Fruit fly (Drosophila melanogaster) whole organism, embryonic: ENCODE results near the gene Syx18.

Experiments used
- ATbp ChIP-seq: fragments of 200-800 bp; sonication (Bioruptor generic); optimal IDR thresholded peaks from 2 replicates; lab custom pipeline; 2017; ENCODE audit warnings: missing biosample characterization, mild to moderate bottlenecking, missing genetic modification characterization, missing genetic modification reagents
- Ada2b ChIP-seq: fragments of 200-800 bp; sonication (Bioruptor generic); IDR thresholded peaks from 2 replicates; pipeline ENCODE4 v1.3.6; 2022; ENCODE audit warnings: missing biosample characterization, missing genetic modification characterization
- Adf1 ChIP-seq: fragments of 200-800 bp; sonication (Bioruptor generic); IDR thresholded peaks from 2 replicates; pipeline ENCODE4 v1.3.6; 2022; ENCODE audit warnings: missing biosample characterization, missing genetic modification characterization
- CG10209 ChIP-seq: fragments of 200-800 bp; sonication (Bioruptor generic); optimal IDR thresholded peaks from 3 replicates; lab custom pipeline; 2017; ENCODE audit warnings: missing biosample characterization, mild to moderate bottlenecking, missing genetic modification characterization, missing genetic modification reagents
- CG10267 ChIP-seq: fragments of 200-800 bp; sonication (Bioruptor generic); optimal IDR thresholded peaks from 2 replicates; lab custom pipeline; 2018; ENCODE audit warnings: missing biosample characterization, mild to moderate bottlenecking, missing genetic modification characterization, moderate library complexity
- CG11560 ChIP-seq: fragments of 200-800 bp; sonication (Bioruptor generic); IDR thresholded peaks from 3 replicates; pipeline ENCODE4 v1.3.6; 2022; ENCODE audit warnings: missing biosample characterization, missing genetic modification characterization
- CG13123 ChIP-seq: fragments of 200-800 bp; sonication (Bioruptor generic); optimal IDR thresholded peaks from 2 replicates; lab custom pipeline; 2016; ENCODE audit warnings: missing biosample characterization, missing genetic modification characterization
- CG14667 ChIP-seq: fragments of 200-800 bp; sonication (Bioruptor generic); IDR thresholded peaks from 2 replicates; pipeline ENCODE4 v1.3.6; 2022; ENCODE audit warnings: missing biosample characterization, missing genetic modification characterization
- CG14965 ChIP-seq: fragments of 200-800 bp; sonication (Bioruptor generic); optimal IDR thresholded peaks from 2 replicates; lab custom pipeline; 2016; ENCODE audit warnings: missing biosample characterization, missing genetic modification characterization, borderline replicate concordance
- CG15269 ChIP-seq: fragments of 200-800 bp; sonication (Bioruptor generic); optimal IDR thresholded peaks from 2 replicates; lab custom pipeline; 2018; ENCODE audit warnings: missing biosample characterization, mild to moderate bottlenecking, missing genetic modification characterization, moderate library complexity
- CG17361 ChIP-seq: fragments of 200-800 bp; sonication (Bioruptor generic); IDR thresholded peaks from 3 replicates; pipeline ENCODE4 v1.3.6; 2022; ENCODE audit warnings: missing biosample characterization, missing genetic modification characterization
- CG17802 ChIP-seq: fragments of 200-800 bp; sonication (Bioruptor generic); optimal IDR thresholded peaks from 2 replicates; lab custom pipeline; 2018; ENCODE audit warnings: missing biosample characterization, mild to moderate bottlenecking, missing genetic modification characterization, moderate library complexity
- CG17912 ChIP-seq: fragments of 200-800 bp; sonication (Bioruptor generic); optimal IDR thresholded peaks from 2 replicates; lab custom pipeline; 2018; ENCODE audit warnings: missing biosample characterization, mild to moderate bottlenecking, missing genetic modification characterization
- CG2120 ChIP-seq: fragments of 200-800 bp; sonication (Bioruptor generic); optimal IDR thresholded peaks from 3 replicates; lab custom pipeline; 2016; ENCODE audit warnings: missing biosample characterization, missing genetic modification characterization
- CG2678 ChIP-seq: fragments of 200-800 bp; sonication (Bioruptor generic); optimal IDR thresholded peaks from 3 replicates; lab custom pipeline; 2019; ENCODE audit warnings: missing biosample characterization, mild to moderate bottlenecking, missing genetic modification characterization, moderate library complexity
- CG31388 ChIP-seq: fragments of 200-800 bp; sonication (Bioruptor generic); optimal IDR thresholded peaks from 2 replicates; lab custom pipeline; 2016; ENCODE audit warnings: missing biosample characterization, missing genetic modification characterization
- CG32772 ChIP-seq: fragments of 200-800 bp; sonication (Bioruptor generic); IDR thresholded peaks from 2 replicates; pipeline ENCODE4 v1.3.6; 2022; ENCODE audit warnings: missing biosample characterization, missing genetic modification characterization
- CG6854 ChIP-seq: fragments of 200-800 bp; sonication (Bioruptor generic); optimal IDR thresholded peaks from 3 replicates; lab custom pipeline; 2017; ENCODE audit warnings: missing biosample characterization, mild to moderate bottlenecking, missing genetic modification characterization
- CG8924 ChIP-seq: fragments of 200-800 bp; optimal IDR thresholded peaks from 3 replicates; lab custom pipeline; 2019; ENCODE audit warnings: missing biosample characterization, mild to moderate bottlenecking, missing genetic modification characterization, moderate library complexity
- CG9437 ChIP-seq: fragments of 200-800 bp; sonication (Bioruptor generic); optimal IDR thresholded peaks from 2 replicates; lab custom pipeline; 2018; ENCODE audit warnings: missing biosample characterization, mild to moderate bottlenecking, missing genetic modification characterization
- CHES-1-like ChIP-seq: fragments of 200-800 bp; sonication (Bioruptor generic); optimal IDR thresholded peaks from 2 replicates; lab custom pipeline; 2016; ENCODE audit warnings: missing biosample characterization, missing genetic modification characterization
- CTCF ChIP-seq: fragments of 200-800 bp; sonication (Bioruptor generic); optimal IDR thresholded peaks from 2 replicates; lab custom pipeline; 2017; ENCODE audit warnings: missing biosample characterization, mild to moderate bottlenecking, missing genetic modification characterization, moderate library complexity
- Dek ChIP-seq: fragments of 200-800 bp; sonication (Bioruptor generic); optimal IDR thresholded peaks from 3 replicates; lab custom pipeline; 2019; ENCODE audit warnings: missing biosample characterization, mild to moderate bottlenecking, missing genetic modification characterization, moderate library complexity
- Dll ChIP-seq: fragments of 200-800 bp; sonication (Bioruptor generic); IDR thresholded peaks from 4 replicates; pipeline ENCODE4 v1.3.6; 2022; ENCODE audit warnings: missing biosample characterization, missing genetic modification characterization; ENCODE audit not compliant: partially characterized antibody
- Gsc ChIP-seq: fragments of 200-800 bp; sonication (Bioruptor generic); IDR thresholded peaks from 2 replicates; pipeline ENCODE4 v1.3.6; 2022; ENCODE audit warnings: missing biosample characterization, missing genetic modification characterization
- HHEX ChIP-seq: fragments of 200-800 bp; sonication (Bioruptor generic); optimal IDR thresholded peaks from 3 replicates; lab custom pipeline; 2017; ENCODE audit warnings: missing biosample characterization, mild to moderate bottlenecking, missing genetic modification characterization, missing genetic modification reagents
- HLH54F ChIP-seq: fragments of 200-800 bp; sonication (Bioruptor generic); optimal IDR thresholded peaks from 3 replicates; lab custom pipeline; 2016; ENCODE audit warnings: missing biosample characterization, missing genetic modification characterization
- Max ChIP-seq: fragments of 200-800 bp; sonication (Bioruptor generic); optimal IDR thresholded peaks from 2 replicates; lab custom pipeline; 2016; ENCODE audit warnings: missing biosample characterization, mild to moderate bottlenecking, missing genetic modification characterization
- NFAT ChIP-seq: fragments of 200-800 bp; sonication (Bioruptor generic); IDR thresholded peaks from 2 replicates; pipeline ENCODE4 v1.3.6; 2022; ENCODE audit warnings: missing biosample characterization, missing genetic modification characterization
- PHDP ChIP-seq: fragments of 200-800 bp; sonication (Bioruptor generic); optimal IDR thresholded peaks from 3 replicates; lab custom pipeline; 2018; ENCODE audit warnings: missing biosample characterization, mild to moderate bottlenecking, missing genetic modification characterization, moderate library complexity
- Pdp1 ChIP-seq, 2 experiments: fragments of 200-800 bp; sonication (Bioruptor generic); optimal IDR thresholded peaks; 3 replicates each; lab custom pipeline; 2016; ENCODE audit warnings: missing biosample characterization in 2 of 2, missing genetic modification characterization in 2 of 2, mild to moderate bottlenecking in 1 of 2, moderate library complexity in 1 of 2
- ab ChIP-seq: fragments of 200-800 bp; sonication (Bioruptor generic); optimal IDR thresholded peaks from 2 replicates; lab custom pipeline; 2016; ENCODE audit warnings: missing biosample characterization, missing genetic modification characterization
- dan ChIP-seq: fragments of 200-800 bp; sonication (Bioruptor generic); IDR thresholded peaks from 2 replicates; pipeline ENCODE4 v1.3.6; 2022; ENCODE audit warnings: missing biosample characterization, missing genetic modification characterization
- emc ChIP-seq: fragments of 200-800 bp; sonication (Bioruptor generic); optimal IDR thresholded peaks from 2 replicates; lab custom pipeline; 2016; ENCODE audit warnings: missing biosample characterization, missing genetic modification characterization
- eyg ChIP-seq: fragments of 200-800 bp; sonication (Bioruptor generic); optimal IDR thresholded peaks from 3 replicates; lab custom pipeline; 2016; ENCODE audit warnings: missing biosample characterization, missing genetic modification characterization
- gro ChIP-seq: fragments of 200-800 bp; sonication (Bioruptor generic); optimal IDR thresholded peaks from 2 replicates; lab custom pipeline; 2016; ENCODE audit warnings: missing biosample characterization, missing genetic modification characterization
- jigr1 ChIP-seq: fragments of 200-800 bp; sonication (Bioruptor generic); IDR thresholded peaks from 3 replicates; pipeline ENCODE4 v1.3.6; 2022; ENCODE audit warnings: missing biosample characterization, missing genetic modification characterization
- jing ChIP-seq: fragments of 200-800 bp; sonication (Bioruptor generic); optimal IDR thresholded peaks from 2 replicates; lab custom pipeline; 2018; ENCODE audit warnings: missing biosample characterization, mild to moderate bottlenecking, missing genetic modification characterization
- nmo ChIP-seq: fragments of 200-800 bp; sonication (Bioruptor generic); optimal IDR thresholded peaks from 2 replicates; lab custom pipeline; 2018; ENCODE audit warnings: missing biosample characterization, mild to moderate bottlenecking, missing genetic modification characterization, moderate library complexity
- otp ChIP-seq: fragments of 200-800 bp; sonication (Bioruptor generic); IDR thresholded peaks from 3 replicates; pipeline ENCODE4, ENCODE4 v1.3.6; 2022; ENCODE audit warnings: missing biosample characterization, missing genetic modification characterization
- peb ChIP-seq: fragments of 200-800 bp; sonication (Bioruptor generic); IDR thresholded peaks from 2 replicates; pipeline ENCODE4 v1.3.6; 2022; ENCODE audit warnings: missing biosample characterization, missing genetic modification characterization
- pfk ChIP-seq: fragments of 200-800 bp; sonication (Bioruptor generic); optimal IDR thresholded peaks from 2 replicates; lab custom pipeline; 2018; ENCODE audit warnings: missing biosample characterization, mild to moderate bottlenecking, missing genetic modification characterization, moderate library complexity
- pros ChIP-seq: fragments of 200-800 bp; sonication (Bioruptor generic); optimal IDR thresholded peaks from 3 replicates; lab custom pipeline; 2019; ENCODE audit warnings: missing biosample characterization, mild to moderate bottlenecking, missing genetic modification characterization, moderate library complexity
- psq ChIP-seq: fragments of 200-800 bp; sonication (Bioruptor generic); optimal IDR thresholded peaks from 2 replicates; lab custom pipeline; 2017; ENCODE audit warnings: missing biosample characterization, missing genetic modification characterization
- pum ChIP-seq: fragments of 200-800 bp; sonication (Bioruptor generic); optimal IDR thresholded peaks from 2 replicates; lab custom pipeline; 2016; ENCODE audit warnings: missing biosample characterization, missing genetic modification characterization
- pzg ChIP-seq: fragments of 200-800 bp; sonication (Bioruptor generic); optimal IDR thresholded peaks from 3 replicates; lab custom pipeline; 2018; ENCODE audit warnings: missing biosample characterization, mild to moderate bottlenecking, missing genetic modification characterization, moderate library complexity
- shn ChIP-seq: fragments of 200-800 bp; sonication (Bioruptor generic); optimal IDR thresholded peaks from 3 replicates; lab custom pipeline; 2016; ENCODE audit warnings: missing biosample characterization, missing genetic modification characterization
- sim ChIP-seq: fragments of 200-800 bp; sonication (Bioruptor generic); IDR thresholded peaks from 2 replicates; pipeline ENCODE4 v1.3.6; 2022; ENCODE audit warnings: missing biosample characterization, missing genetic modification characterization
- tin ChIP-seq: fragments of 200-800 bp; sonication (Bioruptor generic); optimal IDR thresholded peaks from 3 replicates; lab custom pipeline; 2016; ENCODE audit warnings: missing biosample characterization, missing genetic modification characterization
- vvl ChIP-seq: fragments of 200-800 bp; sonication (Bioruptor generic); IDR thresholded peaks from 2 replicates; pipeline ENCODE4 v1.3.6; 2022; ENCODE audit warnings: missing biosample characterization, missing genetic modification characterization
- wek ChIP-seq: fragments of 200-800 bp; sonication (Bioruptor generic); optimal IDR thresholded peaks from 3 replicates; lab custom pipeline; 2018; ENCODE audit warnings: missing biosample characterization, mild to moderate bottlenecking, missing genetic modification characterization, moderate library complexity
- zfh1 ChIP-seq: fragments of 200-800 bp; sonication (Bioruptor generic); IDR thresholded peaks from 3 replicates; pipeline ENCODE4 v1.3.6; 2022; ENCODE audit warnings: missing biosample characterization, missing genetic modification characterization

The Syx18 gene

DNA sequence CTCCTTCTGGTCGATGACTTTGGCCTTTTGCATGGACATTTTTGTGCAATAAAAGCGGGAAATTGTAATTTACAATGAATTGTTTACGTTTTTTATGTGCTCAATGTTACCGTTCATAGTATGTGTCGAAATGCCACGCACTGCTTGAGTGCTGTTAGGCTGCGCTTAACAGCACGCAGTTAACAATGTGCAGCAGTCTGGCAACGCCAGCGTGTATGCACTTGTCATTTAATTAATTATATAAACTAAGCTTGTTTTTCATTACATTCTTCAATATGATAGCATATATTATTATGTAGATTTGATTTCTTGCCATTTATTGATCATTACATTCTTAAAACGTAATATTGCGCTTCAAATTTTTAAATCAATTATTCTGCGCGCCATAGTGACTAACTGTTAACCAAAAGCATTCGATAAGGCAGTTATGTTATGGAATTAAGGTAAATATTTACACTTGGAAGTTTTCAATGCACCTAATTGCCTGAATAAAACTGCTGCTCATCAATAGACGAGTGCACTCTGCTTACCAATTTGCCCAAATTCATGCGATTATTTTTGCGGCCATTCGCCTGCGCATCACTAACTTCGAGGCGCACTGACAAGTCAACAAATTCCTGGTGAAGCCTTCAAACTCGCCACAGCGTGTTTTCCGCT is 40.2 kb downstream of the Syx18 start, which contains the start of the genes CG13625 and mld (continued):
- TF ChIP-seq pros (no peak), CG15269 (no peak), CG10209 (GFP tag; lab: Kevin White, UChicago) (no peak), shn (GFP tag; lab: Kevin White, UChicago) (peak; percentile 7), PHDP (tag; lab: Kevin White, UChicago) (peak; percentile 6), otp (GFP tag; lab: Robert Waterston, UW) (no peak), CG9437 (peak; percentile 71), pzg (GFP tag; lab: Kevin White, UChicago) (peak; percentile 87), psq (no peak), peb (GFP tag; lab: Robert Waterston, UW) (no peak), CTCF (GFP tag; lab: Kevin White, UChicago) (no peak), ab (GFP tag; lab: Kevin White, UChicago) (no peak), CG32772 (GFP tag; lab: Robert Waterston, UW) (no peak), tin (GFP tag; lab: Kevin White, UChicago) (peak; percentile 26), dan (no peak), CG2678 (tag; lab: Kevin White, UChicago) (peak; percentile 9), CG14965 (GFP tag; lab: Kevin White, UChicago) (no peak), HHEX (GFP tag; lab: Kevin White, UChicago) (no peak), wek (GFP tag; lab: Kevin White, UChicago) (no peak), gro (no peak), jing (GFP tag; lab: Kevin White, UChicago) (no peak), Gsc (no peak), eyg (GFP tag; lab: Kevin White, UChicago) (no peak), CG17912 (GFP tag; lab: Kevin White, UChicago) (no peak), pum (GFP tag; lab: Kevin White, UChicago) (no peak), Ada2b (GFP tag; lab: Robert Waterston, UW) (no peak), CG8924 (tag; lab: Kevin White, UChicago) (peak; percentile 31), NFAT (no peak), CG11560 (tag; lab: Robert Waterston, UW) (no peak), pfk (GFP tag; lab: Kevin White, UChicago) (no peak), vvl (GFP tag; lab: Robert Waterston, UW) (no peak), CG17802 (tag; lab: Kevin White, UChicago) (no peak), Max (GFP tag; lab: Kevin White, UChicago) (peak; percentile 42), CG2120 (GFP tag; lab: Kevin White, UChicago) (peak; percentile 27), Pdp1 (GFP tag; optimal IDR thresholded peaks at IDR 0.05; lab: Kevin White, UChicago) (peak; percentile 12 to 42), sim (GFP tag; lab: Robert Waterston, UW) (no peak), Dek (tag; lab: Kevin White, UChicago) (no peak), CG14667 (GFP tag; lab: Robert Waterston, UW) (no peak), HLH54F (GFP tag; lab: Kevin White, UChicago) (no peak), jigr1 (GFP tag; lab: Robert Waterston, UW) (no peak), CG10267 (peak; percentile 49), CG17361 (GFP tag; lab: Robert Waterston, UW) (no peak), CG6854 (no peak), Adf1 (no peak), CG31388 (no peak), CG13123 (GFP tag; lab: Kevin White, UChicago) (no peak), zfh1 (GFP tag; lab: Robert Waterston, UW) (no peak), nmo (GFP tag; lab: Kevin White, UChicago) (peak; percentile 57), Dll (GFP tag; lab: Robert Waterston, UW) (no peak), ATbp (GFP tag; lab: Kevin White, UChicago) (no peak), emc (GFP tag; lab: Kevin White, UChicago) (no peak), CHES-1-like (GFP tag; lab: Kevin White, UChicago) (peak; percentile 15)
